Worm (Caenorhabditis elegans) whole organism, L3 larva: ENCODE data around the gene Y69A2AR.28.

Source experiments
- R02D3.7 ChIP-seq: fragments of 150-350 bp; optimal IDR thresholded peaks from 2 replicates; lab custom pipeline; 2014; ENCODE audit warnings: missing biosample characterization, missing genetic modification characterization
- ZK546.5 ChIP-seq: sonication (generic microtip); optimal IDR thresholded peaks from 2 replicates; lab custom pipeline; 2017; ENCODE audit warnings: missing biosample characterization, missing genetic modification characterization
- ama-1 ChIP-seq: fragments of 150-350 bp; optimal IDR thresholded peaks from 2 replicates; lab custom pipeline; 2018
- ceh-28 ChIP-seq: fragments of 150-350 bp; optimal IDR thresholded peaks from 2 replicates; lab custom pipeline; 2014; ENCODE audit warnings: missing biosample characterization, missing genetic modification reagents, missing genetic modification characterization
- daf-12 ChIP-seq: fragments of 150-350 bp; optimal IDR thresholded peaks from 2 replicates; lab custom pipeline; 2014; ENCODE audit warnings: missing biosample characterization, missing genetic modification reagents, missing genetic modification characterization
- egl-27 ChIP-seq: sonication (generic microtip); optimal IDR thresholded peaks from 4 replicates; lab custom pipeline; 2017; ENCODE audit warnings: missing biosample characterization, missing genetic modification reagents, missing genetic modification characterization
- egl-5 ChIP-seq: fragments of 150-350 bp; optimal IDR thresholded peaks from 2 replicates; lab custom pipeline; 2017; ENCODE audit warnings: missing biosample characterization, missing genetic modification reagents, missing genetic modification characterization, inconsistent platforms
- elt-1 ChIP-seq: fragments of 150-350 bp; optimal IDR thresholded peaks from 2 replicates; lab custom pipeline; 2014; ENCODE audit warnings: missing biosample characterization, missing genetic modification characterization
- elt-2 ChIP-seq: sonication (generic microtip); optimal IDR thresholded peaks from 2 replicates; lab custom pipeline; 2016; ENCODE audit warnings: missing genetic modification reagents, mild to moderate bottlenecking, missing genetic modification characterization, missing compliant biosample characterization
- elt-3 ChIP-seq, 3 experiments: fragments of 150-350 bp in 1 of 3; sonication (generic microtip) in 2 of 3; optimal IDR thresholded peaks; 2 replicates in 2 of 3; 4 replicates in 1 of 3; lab custom pipeline; 2014 to 2017; ENCODE audit warnings: missing biosample characterization in 3 of 3, missing genetic modification characterization in 3 of 3
- fkh-10 ChIP-seq: sonication (generic microtip); optimal IDR thresholded peaks from 2 replicates; lab custom pipeline; 2017; ENCODE audit warnings: missing biosample characterization, missing genetic modification reagents, missing genetic modification characterization
- fkh-2 ChIP-seq: fragments of 150-350 bp; optimal IDR thresholded peaks from 2 replicates; lab custom pipeline; 2014; ENCODE audit warnings: missing biosample characterization, missing genetic modification reagents, missing genetic modification characterization
- fos-1 ChIP-seq: fragments of 150-350 bp; optimal IDR thresholded peaks from 2 replicates; lab custom pipeline; 2014; ENCODE audit warnings: missing biosample characterization, missing genetic modification characterization
- jun-1 ChIP-seq: fragments of 150-350 bp; optimal IDR thresholded peaks from 2 replicates; lab custom pipeline; 2014; ENCODE audit warnings: missing biosample characterization, missing genetic modification reagents, missing genetic modification characterization
- lin-15B ChIP-seq: fragments of 150-350 bp; optimal IDR thresholded peaks from 2 replicates; lab custom pipeline; 2014; ENCODE audit warnings: missing biosample characterization, missing genetic modification characterization
- lin-39 ChIP-seq: fragments of 150-350 bp; optimal IDR thresholded peaks from 2 replicates; lab custom pipeline; 2018; ENCODE audit warnings: missing biosample characterization, missing genetic modification reagents, missing genetic modification characterization
- lsy-12 ChIP-seq: sonication (generic microtip); optimal IDR thresholded peaks from 2 replicates; lab custom pipeline; 2016; ENCODE audit warnings: mild to moderate bottlenecking, missing genetic modification characterization, missing compliant biosample characterization
- mdl-1 ChIP-seq: fragments of 150-350 bp; optimal IDR thresholded peaks from 2 replicates; lab custom pipeline; 2014; ENCODE audit warnings: missing biosample characterization, missing genetic modification characterization
- mml-1 ChIP-seq: fragments of 150-350 bp; sonication (generic microtip); optimal IDR thresholded peaks from 3 replicates; lab custom pipeline; 2014; ENCODE audit warnings: missing biosample characterization, missing genetic modification characterization
- nfya-1 ChIP-seq: sonication (generic microtip); optimal IDR thresholded peaks from 2 replicates; lab custom pipeline; 2017; ENCODE audit warnings: missing genetic modification characterization, mild to moderate bottlenecking, missing compliant biosample characterization, antibody characterized with exemption, moderate library complexity; ENCODE audit not compliant: insufficient read depth
- nhr-12 ChIP-seq: fragments of 150-350 bp; optimal IDR thresholded peaks from 2 replicates; lab custom pipeline; 2014; ENCODE audit warnings: missing biosample characterization, missing genetic modification characterization
- nhr-28 ChIP-seq: fragments of 150-350 bp; optimal IDR thresholded peaks from 2 replicates; lab custom pipeline; 2014; ENCODE audit warnings: missing biosample characterization, missing genetic modification characterization
- nhr-43 ChIP-seq: sonication (generic microtip); optimal IDR thresholded peaks from 2 replicates; lab custom pipeline; 2016; ENCODE audit warnings: mild to moderate bottlenecking, missing genetic modification characterization, missing compliant biosample characterization; ENCODE audit not compliant: poor library complexity, severe bottlenecking
- pha-4 ChIP-seq: fragments of 150-350 bp; optimal IDR thresholded peaks from 2 replicates; lab custom pipeline; 2014; ENCODE audit warnings: missing biosample characterization, missing genetic modification reagents, missing genetic modification characterization
- pqm-1 ChIP-seq: fragments of 150-350 bp; optimal IDR thresholded peaks from 2 replicates; lab custom pipeline; 2017; ENCODE audit warnings: missing biosample characterization, missing genetic modification characterization, inconsistent platforms
- sea-2 ChIP-seq: fragments of 150-350 bp; sonication (generic microtip); optimal IDR thresholded peaks from 4 replicates; lab custom pipeline; 2014; ENCODE audit warnings: missing biosample characterization, missing genetic modification reagents, missing genetic modification characterization
- skn-1 ChIP-seq: fragments of 150-350 bp; optimal IDR thresholded peaks from 2 replicates; lab custom pipeline; 2014; ENCODE audit warnings: missing biosample characterization, missing genetic modification characterization
- snpc-4 ChIP-seq: fragments of 150-350 bp; optimal IDR thresholded peaks from 2 replicates; lab custom pipeline; 2014; ENCODE audit warnings: missing biosample characterization, missing genetic modification characterization
- tbx-2 ChIP-seq: sonication (generic microtip); optimal IDR thresholded peaks from 2 replicates; lab custom pipeline; 2016; ENCODE audit warnings: mild to moderate bottlenecking, missing genetic modification characterization, missing compliant biosample characterization
- zag-1 ChIP-seq: fragments of 150-350 bp; optimal IDR thresholded peaks from 2 replicates; lab custom pipeline; 2014; ENCODE audit warnings: missing biosample characterization, missing genetic modification characterization

Y69A2AR.28 gene

DNA sequence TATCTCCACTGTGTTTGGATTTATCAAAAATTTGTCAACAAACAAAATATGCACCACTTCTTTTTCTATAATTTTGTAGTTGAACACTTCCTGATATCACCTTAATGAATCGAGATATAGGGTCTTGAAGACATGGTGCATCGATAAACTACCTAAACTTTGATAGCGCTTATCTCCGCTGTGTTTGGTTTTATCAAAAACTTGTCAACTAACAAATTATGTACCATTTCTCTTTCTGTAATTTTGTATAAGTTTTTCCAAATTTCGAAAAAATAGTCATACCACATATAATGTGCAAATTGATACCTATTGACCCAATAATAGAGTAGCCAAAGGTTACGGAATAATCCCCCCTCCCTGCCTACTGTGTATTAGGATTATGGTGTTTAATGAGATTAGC lies 17.3 kb upstream of the Y69A2AR.28 start:
- no peak for TF ChIP-seq daf-12 (tag; lab: Kevin White, UChicago)
- TF ChIP-seq, all 47 proteins: peak for 0

- no peak for TF ChIP-seq ZK546.5
- TF ChIP-seq pha-4 (tag; lab: Kevin White, UChicago) = no peak
- TF ChIP-seq daf-12 (tag; lab: Kevin White, UChicago) = no peak
- TF ChIP-seq elt-3 (tag; optimal IDR thresholded peaks at IDR 0.05; lab: Kevin White, UChicago) = no peak
- TF ChIP-seq tbx-2 (tag; lab: Kevin White, UChicago) = no peak
- no peak for TF ChIP-seq nhr-43 (tag; lab: Kevin White, UChicago)
- TF ChIP-seq ama-1 (lab: Kevin White, UChicago) = no peak
- TF ChIP-seq sea-2 = no peak
- no peak for TF ChIP-seq ceh-28 (tag; lab: Kevin White, UChicago)
- no peak for TF ChIP-seq egl-5
- TF ChIP-seq skn-1 (tag; lab: Kevin White, UChicago) = no peak
- TF ChIP-seq lin-39 (tag; lab: Kevin White, UChicago) = no peak
- no peak for TF ChIP-seq nhr-28 (tag; lab: Kevin White, UChicago)
- no peak for TF ChIP-seq fkh-10 (GFP tag; lab: Kevin White, UChicago)
- no peak for TF ChIP-seq lin-15B
- no peak for TF ChIP-seq mml-1
- TF ChIP-seq nfya-1 (tag; lab: Kevin White, UChicago) = no peak
- TF ChIP-seq nhr-12 (tag; lab: Kevin White, UChicago) = no peak
Measured at ce11 chrIV:2628171-2628570, 15.3 kb upstream of the Y69A2AR.28 start, which contains the start of gene ngn-1. Gene ngn-1, minus strand, starts transcription at chrIV:2628271.

ce11 chrIV:2618611-2619010 lies 5.8 kb upstream of the Y69A2AR.28 start, which contains the start of gene smf-3:
Gene smf-3, plus strand, starts transcription at chrIV:2618869.
- peak; percentile 98 for TF ChIP-seq elt-2 (tag; lab: Kevin White, UChicago)
- TF ChIP-seq zag-1 (tag; lab: Kevin White, UChicago) = no peak
- no peak for TF ChIP-seq elt-1 (tag; lab: Kevin White, UChicago)
- peak; percentile 96 for TF ChIP-seq pqm-1 (tag; lab: Kevin White, UChicago)
- no peak for TF ChIP-seq mml-1
- peak; percentile 6 for TF ChIP-seq nfya-1 (tag; lab: Kevin White, UChicago)

- no peak for TF ChIP-seq fkh-10 (GFP tag; lab: Kevin White, UChicago)
- no peak for TF ChIP-seq nhr-12 (tag; lab: Kevin White, UChicago)
- TF ChIP-seq ceh-28 (tag; lab: Kevin White, UChicago) = peak; percentile 78
- TF ChIP-seq lsy-12 (tag; lab: Kevin White, UChicago) = no peak
- no peak for TF ChIP-seq mdl-1
Measured at ce11 chrIV:2616853-2617252, 4.0 kb upstream of the Y69A2AR.28 start.

DNA sequence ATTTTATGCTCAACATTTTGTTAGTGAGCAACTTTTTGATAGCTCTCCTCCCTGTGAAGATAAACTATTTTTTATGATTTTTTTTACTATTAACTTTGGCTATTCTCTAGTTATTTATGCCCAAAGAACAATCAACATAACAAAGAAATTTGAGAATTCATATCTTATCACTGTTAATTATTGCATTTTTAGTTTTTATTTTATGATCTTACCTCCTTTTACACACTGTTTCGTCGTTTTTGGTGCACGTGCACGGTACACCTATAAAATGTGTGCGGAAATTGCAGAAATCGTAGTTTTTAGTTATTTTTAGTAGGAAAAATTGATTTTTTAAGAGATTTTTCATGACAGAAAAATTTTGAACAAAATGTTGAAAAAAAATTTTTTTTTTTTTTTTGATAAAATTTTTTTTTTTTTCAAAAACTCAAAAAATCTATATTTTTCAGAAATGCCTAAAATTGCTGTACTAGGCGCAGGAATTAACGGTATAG lies 938 bp upstream of the Y69A2AR.28 start, which contains the start of gene daao-1:
Gene daao-1, plus strand, starts transcription at position 441 of the 491 bp plus-strand sequence.
- TF ChIP-seq elt-2 (tag; lab: Kevin White, UChicago) (peak; percentile 63), pqm-1 (tag; lab: Kevin White, UChicago) (peak; percentile 62), mml-1 (no peak), egl-5 (no peak)
- TF ChIP-seq, all 47 proteins: peak for 2

DNA sequence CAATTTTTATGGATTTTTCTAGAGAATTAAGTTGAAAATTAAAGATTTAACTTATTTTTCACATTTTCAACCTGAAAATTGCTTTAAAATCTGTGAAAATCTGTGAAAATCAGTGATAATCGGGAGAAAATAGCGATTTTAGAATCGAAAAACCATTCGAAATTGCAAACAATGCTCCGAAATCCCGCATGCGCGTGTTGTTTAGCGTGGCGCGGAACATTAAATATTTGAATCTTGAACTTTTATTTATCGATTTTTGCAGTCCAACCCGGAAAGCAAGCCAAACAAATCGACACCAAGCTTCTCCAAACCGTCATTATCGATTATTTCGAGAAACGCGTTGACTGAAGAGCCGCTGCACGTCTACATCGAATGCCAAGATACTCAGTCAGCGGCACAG lies 1.9 kb downstream of the Y69A2AR.28 start:
- TF ChIP-seq snpc-4 (tag; lab: Kevin White, UChicago) = no peak
- TF ChIP-seq nhr-43 (tag; lab: Kevin White, UChicago) = no peak
- no peak for TF ChIP-seq egl-27 (tag; lab: Kevin White, UChicago)
- no peak for TF ChIP-seq egl-5
- TF ChIP-seq pqm-1 (tag; lab: Kevin White, UChicago) = no peak
- TF ChIP-seq daf-12 (tag; lab: Kevin White, UChicago) = no peak
- no peak for TF ChIP-seq jun-1 (tag; lab: Kevin White, UChicago)
- no peak for TF ChIP-seq fkh-2 (tag; lab: Kevin White, UChicago)
- no peak for TF ChIP-seq R02D3.7 (tag; lab: Kevin White, UChicago)
- no peak for TF ChIP-seq fos-1
- TF ChIP-seq mml-1 = no peak
- TF ChIP-seq ama-1 (lab: Kevin White, UChicago) = no peak
